Fruit fly (Drosophila melanogaster): ENCODE results near the gene CG7402.

DNA sequence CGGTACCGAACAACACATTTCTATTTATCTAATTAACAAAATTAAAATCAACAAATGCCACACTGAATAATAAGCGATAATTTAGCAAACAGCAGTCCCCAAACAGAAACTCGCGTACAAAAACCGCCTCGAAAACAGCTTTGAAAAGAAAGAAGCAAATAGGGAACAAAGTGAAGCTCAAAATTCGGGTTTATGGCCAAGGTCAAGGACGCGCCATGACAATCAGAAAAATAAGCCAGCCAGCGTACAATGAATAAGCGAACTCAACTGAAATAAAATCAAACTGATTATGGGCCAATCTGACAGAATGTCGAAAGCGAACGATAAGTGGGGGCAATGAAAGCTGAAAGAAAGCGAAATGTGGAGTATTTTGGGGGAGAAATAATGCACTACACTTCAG, 34.0 kb downstream of the CG7402 start:
- TF ChIP-seq ttk (optimal IDR thresholded peaks at IDR 0.05) = no peak
- no peak for TF ChIP-seq h (optimal IDR thresholded peaks at IDR 0.05)

All from Kc167 (cell line).